Worm (Caenorhabditis elegans) whole organism, L1 larva: ENCODE data around the gene C52A11.3.

Source experiments
- C16A3.4 ChIP-seq: fragments of 150-350 bp; optimal IDR thresholded peaks from 2 replicates; lab custom pipeline; 2014; ENCODE audit warnings: missing biosample characterization, missing genetic modification characterization
- C34B4.2 ChIP-seq: sonication (generic microtip); optimal IDR thresholded peaks from 2 replicates; lab custom pipeline; 2017; ENCODE audit warnings: mild to moderate bottlenecking, missing genetic modification characterization, missing compliant biosample characterization
- F16B12.6 ChIP-seq: fragments of 150-350 bp; optimal IDR thresholded peaks from 2 replicates; lab custom pipeline; 2014; ENCODE audit warnings: missing biosample characterization, missing genetic modification characterization
- Y116A8C.19 ChIP-seq: sonication (generic microtip); optimal IDR thresholded peaks from 2 replicates; lab custom pipeline; 2016; ENCODE audit warnings: missing compliant biosample characterization, missing genetic modification characterization, borderline replicate concordance
- aha-1 ChIP-seq: fragments of 150-350 bp; optimal IDR thresholded peaks from 2 replicates; lab custom pipeline; 2014; ENCODE audit warnings: missing biosample characterization, missing genetic modification characterization
- alr-1 ChIP-seq: fragments of 200-800 bp; sonication (Bioruptor generic); optimal IDR thresholded peaks from 2 replicates; lab custom pipeline; 2018; ENCODE audit warnings: borderline replicate concordance, mild to moderate bottlenecking, missing genetic modification characterization, missing compliant biosample characterization
- aly-2 ChIP-seq: fragments of 150-350 bp; optimal IDR thresholded peaks from 2 replicates; lab custom pipeline; 2014; ENCODE audit warnings: missing biosample characterization, missing genetic modification characterization
- ama-1 ChIP-seq: fragments of 150-350 bp; optimal IDR thresholded peaks from 2 replicates; lab custom pipeline; 2014
- ceh-82 ChIP-seq, 3 experiments: fragments of 150-350 bp in 1 of 3; sonication (generic microtip) in 2 of 3; optimal IDR thresholded peaks; 2 replicates each; lab custom pipeline; 2014 to 2017; ENCODE audit warnings: missing biosample characterization in 3 of 3, missing genetic modification characterization in 3 of 3
- ces-1 ChIP-seq: fragments of 150-350 bp; optimal IDR thresholded peaks from 2 replicates; lab custom pipeline; 2014; ENCODE audit warnings: missing biosample characterization, missing genetic modification reagents, missing genetic modification characterization
- dpl-1 ChIP-seq, 3 experiments: fragments of 150-350 bp in 2 of 3; sonication (generic microtip) in 1 of 3; optimal IDR thresholded peaks; 2 replicates each; lab custom pipeline; 2014 to 2017; ENCODE audit warnings: missing biosample characterization in 3 of 3, missing genetic modification characterization in 3 of 3, missing genetic modification reagents in 3 of 3
- efl-3 ChIP-seq: fragments of 200-800 bp; sonication (Bioruptor generic); optimal IDR thresholded peaks from 2 replicates; lab custom pipeline; 2018; ENCODE audit warnings: mild to moderate bottlenecking, missing genetic modification characterization, missing compliant biosample characterization
- egl-13 ChIP-seq: sonication (generic microtip); optimal IDR thresholded peaks from 2 replicates; lab custom pipeline; 2016; ENCODE audit warnings: missing genotype, missing genetic modification reagents, missing genetic modification characterization, missing compliant biosample characterization
- elt-2 ChIP-seq: sonication (generic microtip); optimal IDR thresholded peaks from 2 replicates; lab custom pipeline; 2016; ENCODE audit warnings: missing genetic modification characterization, mild to moderate bottlenecking, inconsistent platforms, missing compliant biosample characterization, missing genetic modification reagents
- elt-3 ChIP-seq, 6 experiments: fragments of 150-350 bp in 1 of 6; sonication (generic microtip); optimal IDR thresholded peaks; 2 replicates each; lab custom pipeline; 2017 to 2018; ENCODE audit warnings: missing biosample characterization in 6 of 6, missing genetic modification characterization in 6 of 6, inconsistent platforms in 1 of 6
- ets-5 ChIP-seq: fragments of 200-800 bp; sonication (Bioruptor generic); IDR thresholded peaks from 2 replicates; pipeline ENCODE4 v1.3.6; 2022; ENCODE audit warnings: missing genetic modification characterization, missing compliant biosample characterization
- fkh-10 ChIP-seq: sonication (generic microtip); optimal IDR thresholded peaks from 2 replicates; lab custom pipeline; 2017; ENCODE audit warnings: missing biosample characterization, missing genetic modification reagents, missing genetic modification characterization
- isw-1 ChIP-seq: fragments of 200-800 bp; sonication (Bioruptor generic); IDR thresholded peaks from 2 replicates; pipeline ENCODE4 v1.3.6; 2022; ENCODE audit warnings: missing genetic modification characterization, missing compliant biosample characterization
- jun-1 ChIP-seq: fragments of 150-350 bp; optimal IDR thresholded peaks from 2 replicates; lab custom pipeline; 2014; ENCODE audit warnings: missing biosample characterization, missing genetic modification reagents, missing genetic modification characterization
- lin-14 ChIP-seq: fragments of 200-800 bp; sonication (Bioruptor generic); optimal IDR thresholded peaks from 2 replicates; lab custom pipeline; 2018; ENCODE audit warnings: mild to moderate bottlenecking, missing genetic modification characterization, moderate library complexity, missing compliant biosample characterization
- lin-15B ChIP-seq: fragments of 150-350 bp; sonication (generic microtip); optimal IDR thresholded peaks from 3 replicates; lab custom pipeline; 2014; ENCODE audit warnings: missing biosample characterization, missing genetic modification characterization
- lin-35 ChIP-seq, 2 experiments: fragments of 150-350 bp; optimal IDR thresholded peaks; 2 replicates each; lab custom pipeline; 2014; ENCODE audit warnings: missing biosample characterization in 2 of 2, missing genetic modification characterization in 2 of 2, missing genetic modification reagents in 2 of 2
- lin-39 ChIP-seq: fragments of 150-350 bp; optimal IDR thresholded peaks from 2 replicates; lab custom pipeline; 2014; ENCODE audit warnings: missing biosample characterization, missing genetic modification reagents, missing genetic modification characterization
- lir-3 ChIP-seq: sonication (generic microtip); optimal IDR thresholded peaks from 2 replicates; lab custom pipeline; 2016; ENCODE audit warnings: mild to moderate bottlenecking, missing genetic modification characterization, moderate library complexity, missing compliant biosample characterization; ENCODE audit not compliant: poor library complexity
- lsy-2 ChIP-seq, 2 experiments: fragments of 150-350 bp; optimal IDR thresholded peaks; 2 replicates each; lab custom pipeline; 2014; ENCODE audit warnings: missing biosample characterization in 2 of 2, missing genetic modification characterization in 2 of 2
- mef-2 ChIP-seq: fragments of 150-350 bp; optimal IDR thresholded peaks from 2 replicates; lab custom pipeline; 2014; ENCODE audit warnings: missing biosample characterization, missing genetic modification characterization
- mep-1 ChIP-seq: fragments of 150-350 bp; optimal IDR thresholded peaks from 2 replicates; lab custom pipeline; 2014; ENCODE audit warnings: missing biosample characterization, missing genetic modification characterization
- nhr-11 ChIP-seq: fragments of 150-350 bp; optimal IDR thresholded peaks from 2 replicates; lab custom pipeline; 2014; ENCODE audit warnings: missing biosample characterization, missing genetic modification characterization
- nhr-12 ChIP-seq: sonication (generic microtip); optimal IDR thresholded peaks from 2 replicates; lab custom pipeline; 2017; ENCODE audit warnings: missing biosample characterization, missing genetic modification characterization
- nhr-19 ChIP-seq: fragments of 200-800 bp; sonication (Bioruptor generic); conservative IDR thresholded peaks from 2 replicates; pipeline ENCODE4 v1.3.6; 2022; ENCODE audit warnings: missing genetic modification characterization, missing compliant biosample characterization
- nhr-237 ChIP-seq: fragments of 150-350 bp; optimal IDR thresholded peaks from 2 replicates; lab custom pipeline; 2014; ENCODE audit warnings: missing biosample characterization, missing genetic modification characterization
- nhr-28 ChIP-seq: fragments of 150-350 bp; optimal IDR thresholded peaks from 2 replicates; lab custom pipeline; 2014; ENCODE audit warnings: missing biosample characterization, missing genetic modification characterization
- nhr-47 ChIP-seq: sonication (generic microtip); optimal IDR thresholded peaks from 2 replicates; lab custom pipeline; 2016; ENCODE audit warnings: mild to moderate bottlenecking, missing genetic modification characterization, moderate library complexity, missing compliant biosample characterization
- nhr-76 ChIP-seq: sonication (generic microtip); optimal IDR thresholded peaks from 2 replicates; lab custom pipeline; 2017; ENCODE audit warnings: missing biosample characterization, missing genetic modification characterization
- nhr-85 ChIP-seq: sonication (generic microtip); peaks from one replicate; lab custom pipeline; 2016; ENCODE audit warnings: missing genetic modification characterization, inconsistent platforms, missing compliant biosample characterization
- nhr-90 ChIP-seq: sonication (generic microtip); optimal IDR thresholded peaks from 2 replicates; lab custom pipeline; 2016; ENCODE audit warnings: mild to moderate bottlenecking, missing genetic modification characterization, missing compliant biosample characterization; ENCODE audit not compliant: poor library complexity
- pag-3 ChIP-seq: sonication (generic microtip); optimal IDR thresholded peaks from 2 replicates; lab custom pipeline; 2017; ENCODE audit warnings: missing genetic modification characterization, mild to moderate bottlenecking, missing compliant biosample characterization, antibody characterized with exemption, borderline replicate concordance; ENCODE audit not compliant: insufficient read depth
- pax-3 ChIP-seq: fragments of 200-800 bp; sonication (Bioruptor generic); optimal IDR thresholded peaks from 2 replicates; lab custom pipeline; 2018; ENCODE audit warnings: mild to moderate bottlenecking, missing genetic modification characterization, moderate library complexity, missing compliant biosample characterization
- skn-1 ChIP-seq: fragments of 150-350 bp; optimal IDR thresholded peaks from 2 replicates; lab custom pipeline; 2014; ENCODE audit warnings: missing biosample characterization, missing genetic modification characterization
- snu-23 ChIP-seq: sonication (generic microtip); optimal IDR thresholded peaks from 2 replicates; lab custom pipeline; 2016; ENCODE audit warnings: missing genetic modification characterization, missing compliant biosample characterization
- tbx-2 ChIP-seq: sonication (generic microtip); optimal IDR thresholded peaks from 2 replicates; lab custom pipeline; 2016; ENCODE audit warnings: missing genetic modification characterization, missing compliant biosample characterization
- unc-130 ChIP-seq: fragments of 150-350 bp; optimal IDR thresholded peaks from 2 replicates; lab custom pipeline; 2017; ENCODE audit warnings: missing biosample characterization, missing genetic modification characterization, inconsistent platforms
- unc-62 ChIP-seq: fragments of 150-350 bp; optimal IDR thresholded peaks from 2 replicates; lab custom pipeline; 2014; ENCODE audit warnings: missing biosample characterization, missing genetic modification reagents, missing genetic modification characterization
- unc-98 ChIP-seq: fragments of 200-800 bp; sonication (Bioruptor generic); IDR thresholded peaks from 2 replicates; pipeline ENCODE4 v1.3.6; 2022; ENCODE audit warnings: missing genetic modification characterization, missing compliant biosample characterization
- xbp-1 ChIP-seq: sonication (generic microtip); optimal IDR thresholded peaks from 2 replicates; lab custom pipeline; 2016; ENCODE audit warnings: missing genetic modification characterization, missing compliant biosample characterization
- zag-1 ChIP-seq: fragments of 150-350 bp; optimal IDR thresholded peaks from 2 replicates; lab custom pipeline; 2014; ENCODE audit warnings: missing biosample characterization, missing genetic modification characterization
- zip-4 ChIP-seq: fragments of 200-800 bp; sonication (Bioruptor generic); optimal IDR thresholded peaks from 2 replicates; lab custom pipeline; 2018; ENCODE audit warnings: mild to moderate bottlenecking, missing genetic modification characterization, moderate library complexity, missing compliant biosample characterization
- ztf-11 ChIP-seq, 2 experiments: sonication (generic microtip); optimal IDR thresholded peaks; 2 replicates each; lab custom pipeline; 2016 to 2017; ENCODE audit warnings: missing genetic modification characterization in 2 of 2, missing biosample characterization in 1 of 2, missing compliant biosample characterization in 1 of 2
- ztf-4 ChIP-seq: fragments of 150-350 bp; optimal IDR thresholded peaks from 2 replicates; lab custom pipeline; 2014; ENCODE audit warnings: missing biosample characterization, missing genetic modification characterization

C52A11.3 gene

ce11 chrII:10784780-10785463 lies 47.8 kb downstream of the C52A11.3 start, which contains the start of gene cdl-1 (continued):
- peak; percentile 90 for TF ChIP-seq unc-130
- TF ChIP-seq F16B12.6 (tag; lab: Kevin White, UChicago): peak; percentile 93
- TF ChIP-seq nhr-76 (tag; lab: Kevin White, UChicago): no peak
- peak; percentile 17 for TF ChIP-seq egl-13 (tag; lab: Kevin White, UChicago)
- no peak for TF ChIP-seq pag-3 (tag; lab: Kevin White, UChicago)
- no peak for TF ChIP-seq unc-62 (GFP tag; lab: Kevin White, UChicago)
- no peak for TF ChIP-seq aly-2 (tag; lab: Kevin White, UChicago)
- no peak for TF ChIP-seq fkh-10 (GFP tag; lab: Kevin White, UChicago)
- peak; percentile 44 for TF ChIP-seq skn-1 (tag; lab: Kevin White, UChicago)
- TF ChIP-seq mep-1 (tag; lab: Kevin White, UChicago): peak; percentile 81
- no peak for TF ChIP-seq lin-39 (tag; lab: Kevin White, UChicago)
- peak; percentile 61 for TF ChIP-seq nhr-90 (tag; lab: Kevin White, UChicago)
- TF ChIP-seq lin-15B (tag; lab: Kevin White, UChicago): peak; percentile 68
- peak in 1 of 2 experiments; percentile 65 for TF ChIP-seq ztf-11 (tag; optimal IDR thresholded peaks at IDR 0.05; lab: Kevin White, UChicago)
- TF ChIP-seq efl-3: no peak
- TF ChIP-seq dpl-1 (GFP tag; optimal IDR thresholded peaks at IDR 0.05; lab: Kevin White, UChicago): peak; percentile 95 to 98 (median 98)
- TF ChIP-seq nhr-85 (tag; lab: Kevin White, UChicago): peak; percentile 78
- peak; percentile 75 for TF ChIP-seq snu-23
- no peak for TF ChIP-seq lin-14
- TF ChIP-seq elt-2 (tag; lab: Kevin White, UChicago): peak; percentile 47
- no peak for TF ChIP-seq aha-1 (tag; lab: Kevin White, UChicago)
- TF ChIP-seq elt-3 (tag; optimal IDR thresholded peaks at IDR 0.05; lab: Kevin White, UChicago): peak in 3 of 6 experiments; percentile 15 to 83 (median 47)
- no peak for TF ChIP-seq nhr-11 (tag; lab: Kevin White, UChicago)
- no peak for TF ChIP-seq C34B4.2 (tag; lab: Kevin White, UChicago)
- TF ChIP-seq Y116A8C.19: no peak
- no peak for TF ChIP-seq ztf-4 (tag; lab: Kevin White, UChicago)
- TF ChIP-seq jun-1 (tag; lab: Kevin White, UChicago): peak; percentile 4
- peak; percentile 66 for TF ChIP-seq nhr-47 (tag; lab: Kevin White, UChicago)
- TF ChIP-seq nhr-12 (tag; lab: Kevin White, UChicago): no peak
- no peak for TF ChIP-seq ets-5
- TF ChIP-seq pax-3 (tag; lab: Kevin White, UChicago): no peak
- peak; percentile 83 for TF ChIP-seq C16A3.4 (tag; lab: Kevin White, UChicago)
- no peak for TF ChIP-seq unc-98 (GFP tag; lab: Robert Waterston, UW)
- TF ChIP-seq ama-1: no peak
- no peak for TF ChIP-seq mef-2 (tag; lab: Kevin White, UChicago)
- TF ChIP-seq ces-1 (GFP tag; lab: Kevin White, UChicago): no peak
- peak; percentile 76 to 90 for TF ChIP-seq lsy-2 (tag; optimal IDR thresholded peaks at IDR 0.05; lab: Kevin White, UChicago)

- no peak for TF ChIP-seq tbx-2 (tag; lab: Kevin White, UChicago)
- no peak for TF ChIP-seq xbp-1
- TF ChIP-seq ceh-82 (tag; optimal IDR thresholded peaks at IDR 0.05; lab: Kevin White, UChicago): no peak
- no peak for TF ChIP-seq mep-1 (tag; lab: Kevin White, UChicago)
- no peak for TF ChIP-seq alr-1 (tag; lab: Kevin White, UChicago)
- no peak for TF ChIP-seq nhr-237 (tag; lab: Kevin White, UChicago)
- TF ChIP-seq zag-1 (tag; lab: Kevin White, UChicago): no peak
- no peak for TF ChIP-seq isw-1 (GFP tag; lab: Robert Waterston, UW)
- TF ChIP-seq nhr-28 (tag; lab: Kevin White, UChicago): no peak
- no peak for TF ChIP-seq lir-3 (tag; lab: Kevin White, UChicago)
- no peak for TF ChIP-seq nhr-11 (tag; lab: Kevin White, UChicago)
- TF ChIP-seq lin-35 (GFP tag; optimal IDR thresholded peaks at IDR 0.05; lab: Kevin White, UChicago): no peak
- no peak for TF ChIP-seq zip-4
- no peak for TF ChIP-seq unc-130
- no peak for TF ChIP-seq nhr-19 (GFP tag; lab: Robert Waterston, UW)
These were observed 50.1 kb downstream of the C52A11.3 start, which contains the start of gene tag-209 for ce11 chrII:10787240-10787639. Gene tag-209, plus strand, starts transcription at chrII:10787312.
